Fruit fly (Drosophila melanogaster) whole organism, embryonic: ENCODE measurements around the gene CG5810.

Experiments used
- Aef1 ChIP-seq: fragments of 200-800 bp; sonication (Bioruptor generic); IDR thresholded peaks from 3 replicates; pipeline ENCODE4 v1.3.6; 2022; ENCODE audit warnings: missing biosample characterization, missing genetic modification characterization
- Atf-2 ChIP-seq: fragments of 200-800 bp; sonication (Bioruptor generic); optimal IDR thresholded peaks from 2 replicates; lab custom pipeline; 2016; ENCODE audit warnings: missing biosample characterization, missing genetic modification characterization
- Bdp1 ChIP-seq: fragments of 200-800 bp; sonication (Bioruptor generic); optimal IDR thresholded peaks from 3 replicates; lab custom pipeline; 2016; ENCODE audit warnings: missing biosample characterization, missing genetic modification characterization
- C15 ChIP-seq: fragments of 200-800 bp; sonication (Bioruptor generic); IDR thresholded peaks from 3 replicates; pipeline ENCODE4 v1.3.6; 2022; ENCODE audit warnings: missing biosample characterization, missing genetic modification characterization
- CG10209 ChIP-seq: fragments of 200-800 bp; sonication (Bioruptor generic); optimal IDR thresholded peaks from 3 replicates; lab custom pipeline; 2017; ENCODE audit warnings: missing biosample characterization, mild to moderate bottlenecking, missing genetic modification characterization, missing genetic modification reagents
- CG11560 ChIP-seq: fragments of 200-800 bp; sonication (Bioruptor generic); IDR thresholded peaks from 3 replicates; pipeline ENCODE4 v1.3.6; 2022; ENCODE audit warnings: missing biosample characterization, missing genetic modification characterization
- CG2129 ChIP-seq: fragments of 200-800 bp; sonication (Bioruptor generic); IDR thresholded peaks from 2 replicates; pipeline ENCODE4 v1.3.6; 2022; ENCODE audit warnings: missing biosample characterization, missing genetic modification characterization; ENCODE audit not compliant: partially characterized antibody
- CG30020 ChIP-seq: fragments of 200-800 bp; optimal IDR thresholded peaks from 2 replicates; lab custom pipeline; 2019; ENCODE audit warnings: missing biosample characterization, mild to moderate bottlenecking, missing genetic modification characterization, moderate library complexity
- CG31388 ChIP-seq: fragments of 200-800 bp; sonication (Bioruptor generic); optimal IDR thresholded peaks from 2 replicates; lab custom pipeline; 2016; ENCODE audit warnings: missing biosample characterization, missing genetic modification characterization
- CG4282 ChIP-seq: fragments of 200-800 bp; sonication (Bioruptor generic); optimal IDR thresholded peaks from 2 replicates; lab custom pipeline; 2016; ENCODE audit warnings: missing biosample characterization, missing genetic modification characterization
- CG4617 ChIP-seq: fragments of 200-800 bp; sonication (Bioruptor generic); optimal IDR thresholded peaks from 3 replicates; lab custom pipeline; 2016; ENCODE audit warnings: missing biosample characterization, missing genetic modification characterization, borderline replicate concordance
- CG4730 ChIP-seq: fragments of 200-800 bp; sonication (Bioruptor generic); IDR thresholded peaks from 2 replicates; pipeline ENCODE4 v1.3.6; 2022; ENCODE audit warnings: missing biosample characterization, missing genetic modification characterization
- CG6683 ChIP-seq: fragments of 200-800 bp; sonication (Bioruptor generic); optimal IDR thresholded peaks from 2 replicates; lab custom pipeline; 2017; ENCODE audit warnings: missing biosample characterization, mild to moderate bottlenecking, missing genetic modification characterization, missing genetic modification reagents
- CHES-1-like ChIP-seq: fragments of 200-800 bp; sonication (Bioruptor generic); optimal IDR thresholded peaks from 2 replicates; lab custom pipeline; 2016; ENCODE audit warnings: missing biosample characterization, missing genetic modification characterization
- CkIIα-i1 ChIP-seq: fragments of 200-800 bp; sonication (Bioruptor generic); IDR thresholded peaks from 2 replicates; pipeline ENCODE4 v1.3.6; 2022; ENCODE audit warnings: missing biosample characterization, missing genetic modification characterization
- Dad ChIP-seq: fragments of 200-800 bp; sonication (Bioruptor generic); optimal IDR thresholded peaks from 3 replicates; lab custom pipeline; 2016; ENCODE audit warnings: missing biosample characterization, missing genetic modification characterization
- Fer3 ChIP-seq: fragments of 200-800 bp; sonication (Bioruptor generic); optimal IDR thresholded peaks from 2 replicates; lab custom pipeline; 2018; ENCODE audit warnings: missing biosample characterization, mild to moderate bottlenecking, missing genetic modification characterization, moderate library complexity
- Gug ChIP-seq: fragments of 200-800 bp; sonication (Bioruptor generic); IDR thresholded peaks from 4 replicates; pipeline ENCODE4 v1.3.6; 2022; ENCODE audit warnings: missing biosample characterization, missing genetic modification characterization
- H2.0 ChIP-seq: fragments of 200-800 bp; sonication (Bioruptor generic); IDR thresholded peaks from 2 replicates; pipeline ENCODE4 v1.3.6; 2022; ENCODE audit warnings: missing biosample characterization, missing genetic modification characterization
- Hr39 ChIP-seq: fragments of >200 bp; optimal IDR thresholded peaks from 2 replicates; lab custom pipeline; 2017
- MBD-R2 ChIP-seq: fragments of 200-800 bp; sonication (Bioruptor generic); IDR thresholded peaks from 2 replicates; pipeline ENCODE4 v1.3.6; 2022; ENCODE audit warnings: missing biosample characterization, missing genetic modification characterization
- MTF-1 ChIP-seq: fragments of 200-800 bp; sonication (Bioruptor generic); optimal IDR thresholded peaks from 2 replicates; lab custom pipeline; 2018; ENCODE audit warnings: missing biosample characterization, mild to moderate bottlenecking, missing genetic modification characterization, borderline replicate concordance
- Mes4 ChIP-seq: fragments of 200-800 bp; sonication (Bioruptor generic); optimal IDR thresholded peaks from 2 replicates; lab custom pipeline; 2016; ENCODE audit warnings: missing biosample characterization, missing genetic modification characterization
- NC2β ChIP-seq: fragments of 200-800 bp; sonication (Bioruptor generic); optimal IDR thresholded peaks from 2 replicates; lab custom pipeline; 2016; ENCODE audit warnings: missing biosample characterization, missing genetic modification characterization
- Ptx1 ChIP-seq: fragments of 200-800 bp; sonication (Bioruptor generic); IDR thresholded peaks from 2 replicates; pipeline ENCODE4 v1.3.6; 2022; ENCODE audit warnings: missing biosample characterization, missing genetic modification characterization
- Side ChIP-seq: fragments of 200-800 bp; sonication (Bioruptor generic); optimal IDR thresholded peaks from 2 replicates; lab custom pipeline; 2016; ENCODE audit warnings: missing biosample characterization, missing genetic modification characterization
- Ssrp ChIP-seq: fragments of 200-800 bp; sonication (Bioruptor generic); optimal IDR thresholded peaks from 2 replicates; lab custom pipeline; 2018; ENCODE audit warnings: missing biosample characterization, mild to moderate bottlenecking, missing genetic modification characterization, moderate library complexity
- ase ChIP-seq: fragments of 200-800 bp; sonication (Bioruptor generic); IDR thresholded peaks from 3 replicates; pipeline ENCODE4 v1.3.6; 2022; ENCODE audit warnings: missing biosample characterization, missing genetic modification characterization
- bbx ChIP-seq: fragments of 200-800 bp; sonication (Bioruptor generic); IDR thresholded peaks from 2 replicates; pipeline ENCODE4 v1.3.6; 2022; ENCODE audit warnings: missing biosample characterization, missing genetic modification characterization; ENCODE audit not compliant: partially characterized antibody
- bcd ChIP-seq: fragments of 200-800 bp; sonication (Bioruptor generic); optimal IDR thresholded peaks from 2 replicates; lab custom pipeline; 2017; ENCODE audit warnings: missing biosample characterization, mild to moderate bottlenecking, missing genetic modification characterization
- caup ChIP-seq: fragments of 200-800 bp; sonication (Bioruptor generic); optimal IDR thresholded peaks from 3 replicates; lab custom pipeline; 2017; ENCODE audit warnings: missing biosample characterization, mild to moderate bottlenecking, missing genetic modification characterization, moderate library complexity; ENCODE audit not compliant: severe bottlenecking
- croc ChIP-seq: fragments of 200-800 bp; sonication (Bioruptor generic); conservative IDR thresholded peaks from 3 replicates; pipeline ENCODE4 v1.3.6; 2022; ENCODE audit warnings: missing biosample characterization, missing genetic modification characterization
- ewg ChIP-seq: fragments of 200-800 bp; sonication (Bioruptor generic); optimal IDR thresholded peaks from 3 replicates; lab custom pipeline; 2017; ENCODE audit warnings: mild to moderate bottlenecking, missing biosample characterization, missing genetic modification reagents, missing genetic modification characterization
- gcm ChIP-seq: fragments of 200-800 bp; sonication (Bioruptor generic); optimal IDR thresholded peaks from 2 replicates; lab custom pipeline; 2019; ENCODE audit warnings: missing biosample characterization, mild to moderate bottlenecking, missing genetic modification characterization, moderate library complexity
- gem ChIP-seq: fragments of 200-800 bp; sonication (Bioruptor generic); optimal IDR thresholded peaks from 2 replicates; lab custom pipeline; 2019; ENCODE audit warnings: missing biosample characterization, mild to moderate bottlenecking, missing genetic modification characterization, moderate library complexity
- gsb ChIP-seq: fragments of 200-800 bp; sonication (Bioruptor generic); IDR thresholded peaks from 2 replicates; pipeline ENCODE4 v1.3.6; 2022; ENCODE audit warnings: missing biosample characterization, missing genetic modification characterization
- gsb-n ChIP-seq: fragments of 200-800 bp; sonication (Bioruptor generic); optimal IDR thresholded peaks from 3 replicates; lab custom pipeline; 2018; ENCODE audit warnings: missing biosample characterization, mild to moderate bottlenecking, missing genetic modification characterization
- her ChIP-seq: fragments of 200-800 bp; sonication (Bioruptor generic); optimal IDR thresholded peaks from 2 replicates; lab custom pipeline; 2016; ENCODE audit warnings: missing biosample characterization, missing genetic modification characterization
- ken ChIP-seq: fragments of 200-800 bp; sonication (Bioruptor generic); IDR thresholded peaks from 3 replicates; pipeline ENCODE4 v1.3.6; 2022; ENCODE audit warnings: missing biosample characterization, missing genetic modification characterization
- knrl ChIP-seq: fragments of 200-800 bp; sonication (Bioruptor generic); IDR thresholded peaks from 3 replicates; pipeline ENCODE4 v1.3.6; 2022; ENCODE audit warnings: missing biosample characterization, missing genetic modification characterization; ENCODE audit not compliant: partially characterized antibody
- luna ChIP-seq: fragments of 200-800 bp; sonication (Bioruptor generic); optimal IDR thresholded peaks from 2 replicates; lab custom pipeline; 2016; ENCODE audit warnings: missing biosample characterization, missing genetic modification characterization
- nmo ChIP-seq: fragments of 200-800 bp; sonication (Bioruptor generic); optimal IDR thresholded peaks from 2 replicates; lab custom pipeline; 2018; ENCODE audit warnings: missing biosample characterization, mild to moderate bottlenecking, missing genetic modification characterization, moderate library complexity
- otp ChIP-seq: fragments of 200-800 bp; sonication (Bioruptor generic); IDR thresholded peaks from 3 replicates; pipeline ENCODE4, ENCODE4 v1.3.6; 2022; ENCODE audit warnings: missing biosample characterization, missing genetic modification characterization
- pho ChIP-seq: fragments of 200-800 bp; sonication (Bioruptor generic); optimal IDR thresholded peaks from 2 replicates; lab custom pipeline; 2016; ENCODE audit warnings: missing biosample characterization, missing genetic modification characterization
- pzg ChIP-seq: fragments of 200-800 bp; sonication (Bioruptor generic); optimal IDR thresholded peaks from 3 replicates; lab custom pipeline; 2018; ENCODE audit warnings: missing biosample characterization, mild to moderate bottlenecking, missing genetic modification characterization, moderate library complexity
- row ChIP-seq: fragments of 200-800 bp; sonication (Bioruptor generic); IDR thresholded peaks from 3 replicates; pipeline ENCODE4 v1.3.6; 2022; ENCODE audit warnings: missing biosample characterization, missing genetic modification characterization
- shn ChIP-seq: fragments of 200-800 bp; sonication (Bioruptor generic); optimal IDR thresholded peaks from 3 replicates; lab custom pipeline; 2016; ENCODE audit warnings: missing biosample characterization, missing genetic modification characterization
- sim ChIP-seq: fragments of 200-800 bp; sonication (Bioruptor generic); IDR thresholded peaks from 2 replicates; pipeline ENCODE4 v1.3.6; 2022; ENCODE audit warnings: missing biosample characterization, missing genetic modification characterization
- stwl ChIP-seq: fragments of 200-800 bp; sonication (Bioruptor generic); optimal IDR thresholded peaks from 3 replicates; lab custom pipeline; 2018; ENCODE audit warnings: missing biosample characterization, mild to moderate bottlenecking, missing genetic modification characterization, moderate library complexity
- vfl ChIP-seq: fragments of 200-800 bp; sonication (Bioruptor generic); optimal IDR thresholded peaks from 2 replicates; lab custom pipeline; 2016; ENCODE audit warnings: missing biosample characterization, missing genetic modification characterization
- wdn ChIP-seq: fragments of 200-800 bp; sonication (Bioruptor generic); IDR thresholded peaks from 2 replicates; pipeline ENCODE4 v1.3.6; 2022; ENCODE audit warnings: missing biosample characterization, missing genetic modification characterization

Gene CG5810

dm6 chr3R:21205680-21206326 lies 42.2 kb downstream of the CG5810 start (continued):
- TF ChIP-seq CG31388 (GFP tag; lab: Kevin White, UChicago) (no peak), her (no peak), ewg (GFP tag; lab: Kevin White, UChicago) (peak; percentile 34), Fer3 (tag; lab: Kevin White, UChicago) (no peak), Bdp1 (GFP tag; lab: Kevin White, UChicago) (no peak), NC2β (no peak), sim (GFP tag; lab: Robert Waterston, UW) (no peak), pzg (GFP tag; lab: Kevin White, UChicago) (no peak), Aef1 (GFP tag; lab: Robert Waterston, UW) (peak; percentile 19; the same call in 1 of the 3 replicates), gcm (GFP tag; lab: Kevin White, UChicago) (no peak), bcd (GFP tag; lab: Kevin White, UChicago) (peak; percentile 34), ase (GFP tag; lab: Robert Waterston, UW) (no peak), Gug (no peak), caup (GFP tag; lab: Kevin White, UChicago) (no peak), CkIIα-i1 (GFP tag; lab: Robert Waterston, UW) (no peak), MTF-1 (GFP tag; lab: Kevin White, UChicago) (no peak), Ptx1 (GFP tag; lab: Robert Waterston, UW) (peak; percentile 52), croc (GFP tag; lab: Robert Waterston, UW) (no peak; the same call in 2 of the 3 replicates), C15 (no peak), nmo (peak; percentile 55), CG4282 (GFP tag; lab: Kevin White, UChicago) (no peak), stwl (tag; lab: Kevin White, UChicago) (no peak), CG4617 (GFP tag; lab: Kevin White, UChicago) (no peak), shn (no peak), vfl (GFP tag; lab: Kevin White, UChicago) (no peak), CG6683 (GFP tag; lab: Kevin White, UChicago) (no peak), ken (GFP tag; lab: Robert Waterston, UW) (peak; percentile 75), pho (GFP tag; lab: Kevin White, UChicago) (no peak), CG11560 (no peak), Dad (GFP tag; lab: Kevin White, UChicago) (no peak), row (GFP tag; lab: Robert Waterston, UW) (peak; percentile 43), wdn (GFP tag; lab: Robert Waterston, UW) (no peak), CG2129 (GFP tag; lab: Robert Waterston, UW) (no peak), CHES-1-like (GFP tag; lab: Kevin White, UChicago) (no peak), bbx (GFP tag; lab: Robert Waterston, UW) (no peak), Mes4 (GFP tag; lab: Kevin White, UChicago) (no peak), luna (GFP tag; lab: Kevin White, UChicago) (no peak), Side (GFP tag; lab: Kevin White, UChicago) (no peak), gsb (GFP tag; lab: Robert Waterston, UW) (no peak), Hr39 (lab: Kevin White, UChicago) (no peak), Ssrp (tag; lab: Kevin White, UChicago) (peak; percentile 46), gem (no peak), CG10209 (GFP tag; lab: Kevin White, UChicago) (no peak), H2.0 (GFP tag; lab: Robert Waterston, UW) (no peak), otp (0 out of 3 replicates have a peak, but pooled peaks have one; percentile 31), CG4730 (GFP tag; lab: Robert Waterston, UW) (no peak), Atf-2 (no peak), gsb-n (peak; percentile 15), knrl (GFP tag; lab: Robert Waterston, UW) (no peak), MBD-R2 (GFP tag; lab: Robert Waterston, UW) (no peak), CG30020 (no peak)
